Worm (Caenorhabditis elegans) whole organism, young adult: ENCODE results near the gene Y43F8C.9.

Experiments
- F23B12.7 ChIP-seq: sonication (generic microtip); optimal IDR thresholded peaks from 2 replicates; lab custom pipeline; 2017; ENCODE audit warnings: missing genetic modification characterization, mild to moderate bottlenecking, missing compliant biosample characterization, antibody characterized with exemption, moderate library complexity; ENCODE audit not compliant: insufficient read depth
- F33H1.4 ChIP-seq: fragments of 200-800 bp; sonication (Bioruptor generic); IDR thresholded peaks from 2 replicates; pipeline ENCODE4 v1.3.6; 2022; ENCODE audit warnings: missing genetic modification reagents, missing genetic modification characterization, missing compliant biosample characterization
- K11D2.4 ChIP-seq: fragments of 200-800 bp; sonication (Bioruptor generic); IDR thresholded peaks from 2 replicates; pipeline ENCODE4 v1.3.6; 2022; ENCODE audit warnings: missing genetic modification reagents, missing genetic modification characterization, missing compliant biosample characterization
- Y53F4B.3 ChIP-seq: fragments of 200-800 bp; sonication (Bioruptor generic); IDR thresholded peaks from 2 replicates; pipeline ENCODE4 v1.3.6; 2022; ENCODE audit warnings: missing genetic modification reagents, missing genetic modification characterization, missing compliant biosample characterization
- Y95B8A.8 ChIP-seq: fragments of 200-800 bp; sonication (Bioruptor generic); IDR thresholded peaks from 2 replicates; pipeline ENCODE4 v1.3.6; 2022; ENCODE audit warnings: missing genetic modification reagents, missing genetic modification characterization, missing compliant biosample characterization
- ZK185.1 ChIP-seq: sonication (generic microtip); optimal IDR thresholded peaks from 2 replicates; lab custom pipeline; 2016; ENCODE audit warnings: mild to moderate bottlenecking, missing genetic modification characterization, missing compliant biosample characterization; ENCODE audit not compliant: poor library complexity, severe bottlenecking
- akir-1 ChIP-seq: fragments of 200-800 bp; sonication (Bioruptor generic); optimal IDR thresholded peaks from 2 replicates; lab custom pipeline; 2018; ENCODE audit warnings: mild to moderate bottlenecking, missing genetic modification characterization, moderate library complexity, missing compliant biosample characterization
- athp-1 ChIP-seq: sonication (generic microtip); optimal IDR thresholded peaks from 2 replicates; lab custom pipeline; 2017; ENCODE audit warnings: mild to moderate bottlenecking, missing genetic modification characterization, missing compliant biosample characterization
- bed-1 ChIP-seq: fragments of 200-800 bp; sonication (Bioruptor generic); IDR thresholded peaks from 2 replicates; pipeline ENCODE4 v1.3.6; 2022; ENCODE audit warnings: missing genetic modification reagents, missing genetic modification characterization, missing compliant biosample characterization
- ceh-27 ChIP-seq: fragments of 200-800 bp; sonication (Bioruptor generic); optimal IDR thresholded peaks from 2 replicates; lab custom pipeline; 2018; ENCODE audit warnings: mild to moderate bottlenecking, missing genetic modification characterization, moderate library complexity, missing compliant biosample characterization
- ceh-40 ChIP-seq: fragments of 200-800 bp; sonication (Bioruptor generic); IDR thresholded peaks from 2 replicates; pipeline ENCODE4 v1.3.6; 2022; ENCODE audit warnings: missing genetic modification characterization, missing compliant biosample characterization
- ceh-79 ChIP-seq: sonication (generic microtip); optimal IDR thresholded peaks from 2 replicates; lab custom pipeline; 2017; ENCODE audit warnings: mild to moderate bottlenecking, missing genetic modification characterization, missing compliant biosample characterization
- dpl-1 ChIP-seq: fragments of 150-350 bp; optimal IDR thresholded peaks from 2 replicates; lab custom pipeline; 2014; ENCODE audit warnings: missing biosample characterization, missing genetic modification reagents, missing genetic modification characterization
- egl-44 ChIP-seq: fragments of 200-800 bp; sonication (Bioruptor generic); IDR thresholded peaks from 2 replicates; pipeline ENCODE4 v1.3.6; 2022; ENCODE audit warnings: missing genetic modification reagents, missing genetic modification characterization, missing compliant biosample characterization
- egrh-3 ChIP-seq: fragments of 200-800 bp; sonication (Bioruptor generic); IDR thresholded peaks from 2 replicates; pipeline ENCODE4 v1.3.6; 2022; ENCODE audit warnings: missing genetic modification reagents, missing genetic modification characterization, missing compliant biosample characterization
- fkh-3 ChIP-seq: sonication (generic microtip); optimal IDR thresholded peaks from 2 replicates; lab custom pipeline; 2016; ENCODE audit warnings: mild to moderate bottlenecking, missing genetic modification characterization, missing compliant biosample characterization
- hmg-1.2 ChIP-seq: fragments of 200-800 bp; sonication (Bioruptor generic); IDR thresholded peaks from 2 replicates; pipeline ENCODE4 v1.3.6; 2022; ENCODE audit warnings: missing genetic modification reagents, missing genetic modification characterization, missing compliant biosample characterization
- let-607 ChIP-seq, 2 experiments: fragments of 200-800 bp in 1 of 2; sonication (Bioruptor generic) in 1 of 2; sonication (generic microtip) in 1 of 2; optimal IDR thresholded peaks; 2 replicates each; lab custom pipeline; 2016 to 2018; ENCODE audit warnings: mild to moderate bottlenecking in 2 of 2, missing compliant biosample characterization in 2 of 2, missing genetic modification characterization in 2 of 2, moderate library complexity in 2 of 2, missing genotype in 1 of 2
- lir-1 ChIP-seq: fragments of 200-800 bp; sonication (Bioruptor generic); conservative IDR thresholded peaks from 2 replicates; pipeline ENCODE4 v1.3.6; 2022; ENCODE audit warnings: missing genetic modification reagents, missing genetic modification characterization, missing compliant biosample characterization
- lsl-1 ChIP-seq: fragments of 200-800 bp; sonication (Bioruptor generic); optimal IDR thresholded peaks from 2 replicates; lab custom pipeline; 2018; ENCODE audit warnings: mild to moderate bottlenecking, missing genetic modification characterization, moderate library complexity, missing compliant biosample characterization
- madf-6 ChIP-seq: fragments of 200-800 bp; sonication (Bioruptor generic); IDR thresholded peaks from 2 replicates; pipeline ENCODE4 v1.3.6; 2022; ENCODE audit warnings: missing genetic modification reagents, missing genetic modification characterization, missing compliant biosample characterization
- mcd-1 ChIP-seq: fragments of 200-800 bp; sonication (Bioruptor generic); IDR thresholded peaks from 2 replicates; pipeline ENCODE4 v1.3.6; 2022; ENCODE audit warnings: missing genetic modification reagents, missing genetic modification characterization, missing compliant biosample characterization
- rcor-1 ChIP-seq: fragments of 200-800 bp; sonication (Bioruptor generic); IDR thresholded peaks from 2 replicates; pipeline ENCODE4 v1.3.6; 2022; ENCODE audit warnings: missing genetic modification reagents, missing genetic modification characterization, missing compliant biosample characterization
- rec-8 ChIP-seq, 2 experiments: sonication (generic microtip); optimal IDR thresholded peaks; 2 replicates each; lab custom pipeline; 2016; ENCODE audit warnings: mild to moderate bottlenecking in 2 of 2, missing genetic modification characterization in 2 of 2, missing genetic modification reagents in 2 of 2, missing genotype in 2 of 2, missing biosample characterization in 1 of 2, missing compliant biosample characterization in 1 of 2, moderate library complexity in 1 of 2
- rpc-1 ChIP-seq, 2 experiments: fragments of 150-350 bp in 1 of 2; sonication (generic microtip) in 1 of 2; optimal IDR thresholded peaks; 2 replicates each; lab custom pipeline; 2014 to 2018; ENCODE audit warnings: missing biosample characterization in 1 of 2, missing genetic modification characterization in 1 of 2, missing genetic modification reagents in 1 of 2, missing genotype in 1 of 2
- somi-1 ChIP-seq: fragments of 200-800 bp; sonication (Bioruptor generic); optimal IDR thresholded peaks from 2 replicates; lab custom pipeline; 2018; ENCODE audit warnings: mild to moderate bottlenecking, missing genetic modification characterization, missing compliant biosample characterization
- tbp1 ChIP-seq: fragments of 200-800 bp; sonication (Bioruptor generic); optimal IDR thresholded peaks from 2 replicates; lab custom pipeline; 2018; ENCODE audit warnings: mild to moderate bottlenecking, missing genetic modification characterization, missing compliant biosample characterization
- tbx-9 ChIP-seq: sonication (generic microtip); optimal IDR thresholded peaks from 2 replicates; lab custom pipeline; 2016; ENCODE audit warnings: borderline replicate concordance, missing genetic modification characterization, inconsistent platforms, missing compliant biosample characterization
- unc-130 ChIP-seq: sonication (generic microtip); optimal IDR thresholded peaks from 2 replicates; lab custom pipeline; 2016; ENCODE audit warnings: missing genetic modification reagents, missing genetic modification characterization, missing compliant biosample characterization
- xnd-1 ChIP-seq: sonication (generic microtip); optimal IDR thresholded peaks from 2 replicates; lab custom pipeline; 2016; ENCODE audit warnings: missing genotype, missing genetic modification reagents, missing genetic modification characterization, missing compliant biosample characterization
- zfh-2 ChIP-seq: fragments of 200-800 bp; sonication (Bioruptor generic); conservative IDR thresholded peaks from 2 replicates; pipeline ENCODE4 v1.3.6; 2022; ENCODE audit warnings: missing genetic modification reagents, missing genetic modification characterization, missing compliant biosample characterization
- ztf-22 ChIP-seq: fragments of 200-800 bp; sonication (Bioruptor generic); optimal IDR thresholded peaks from 2 replicates; lab custom pipeline; 2018; ENCODE audit warnings: mild to moderate bottlenecking, missing genetic modification characterization, moderate library complexity, missing compliant biosample characterization
- ztf-28 ChIP-seq: fragments of 200-800 bp; sonication (Bioruptor generic); IDR thresholded peaks from 2 replicates; pipeline ENCODE4 v1.3.6; 2022; ENCODE audit warnings: missing genetic modification reagents, missing genetic modification characterization, missing compliant biosample characterization

Gene Y43F8C.9

DNA sequence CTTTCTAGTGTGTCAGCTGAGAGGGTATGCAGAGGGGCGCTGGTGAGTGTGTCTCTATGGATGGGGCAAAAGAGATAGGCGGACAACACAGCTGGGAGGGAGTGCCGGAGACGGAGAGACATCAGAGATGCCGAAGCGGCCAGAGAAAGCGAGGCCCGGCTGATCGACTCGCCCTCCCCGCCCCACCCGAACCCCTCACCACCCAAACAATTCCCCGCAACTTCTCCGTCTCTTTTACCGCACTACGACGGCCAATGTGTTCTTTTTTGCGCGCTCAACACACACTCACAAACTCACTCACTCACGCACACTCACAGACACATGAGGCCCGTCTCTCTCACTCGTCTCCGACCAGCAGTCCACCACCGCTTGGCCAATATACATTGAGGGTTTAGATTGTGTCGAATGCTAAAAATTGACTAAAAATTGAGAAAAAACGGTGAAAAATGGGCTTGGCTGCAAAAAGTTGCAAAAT lies 23.4 kb upstream of the Y43F8C.9 start, which contains the start of gene Y43F8C.3 (continued):
- TF ChIP-seq egl-44 (GFP tag; lab: Robert Waterston, UW) = no peak
- peak; percentile 13 for TF ChIP-seq athp-1 (tag; lab: Kevin White, UChicago)
- peak; percentile 62 for TF ChIP-seq mcd-1 (GFP tag; lab: Robert Waterston, UW)

DNA sequence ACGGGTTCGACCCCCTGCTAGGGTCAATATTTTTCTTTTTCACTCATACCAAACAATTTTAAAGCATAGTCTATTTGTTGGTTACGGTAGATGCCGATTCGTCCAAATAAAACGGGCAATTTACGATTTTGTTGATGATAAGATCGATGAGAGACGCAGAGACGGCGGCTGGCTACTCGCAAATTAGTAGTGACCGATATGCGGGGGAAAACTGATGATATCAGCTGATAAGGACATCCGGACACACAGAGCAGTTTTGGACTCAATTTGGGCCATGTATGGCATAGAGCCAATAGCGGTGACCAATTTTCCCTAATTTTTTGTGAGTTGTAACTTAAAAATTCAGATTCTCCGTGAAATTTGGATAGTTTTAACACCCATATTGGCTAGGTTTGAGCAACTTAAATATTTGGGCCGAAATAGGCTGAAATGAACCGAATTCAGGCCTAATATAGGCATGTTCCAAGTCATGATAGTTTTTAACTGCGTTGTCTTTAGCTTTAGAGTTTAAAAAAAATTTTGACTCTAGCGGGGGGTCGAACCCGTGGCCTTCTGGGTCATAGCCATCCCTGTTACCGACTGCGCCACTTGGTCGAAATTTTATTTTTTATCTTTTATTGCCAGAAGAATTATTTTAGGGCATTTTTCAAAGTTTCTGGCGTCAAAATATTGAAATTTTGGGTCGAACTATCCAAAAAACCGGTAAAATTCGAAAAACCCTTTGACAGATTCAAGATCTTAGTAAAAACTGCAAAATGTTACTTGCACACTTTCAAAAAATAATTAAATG lies 22.2 kb upstream of the Y43F8C.9 start:
- TF ChIP-seq ztf-28 (GFP tag; lab: Robert Waterston, UW) (no peak), fkh-3 (no peak), xnd-1 (tag; lab: Kevin White, UChicago) (no peak), Y95B8A.8 (no peak), rpc-1 (optimal IDR thresholded peaks at IDR 0.05; lab: Kevin White, UChicago) (peak; percentile 24), rpc-1 (tag; optimal IDR thresholded peaks at IDR 0.05; lab: Kevin White, UChicago) (peak; percentile 58), tbp1 (no peak), akir-1 (no peak), tbx-9 (tag; lab: Kevin White, UChicago) (no peak)

DNA sequence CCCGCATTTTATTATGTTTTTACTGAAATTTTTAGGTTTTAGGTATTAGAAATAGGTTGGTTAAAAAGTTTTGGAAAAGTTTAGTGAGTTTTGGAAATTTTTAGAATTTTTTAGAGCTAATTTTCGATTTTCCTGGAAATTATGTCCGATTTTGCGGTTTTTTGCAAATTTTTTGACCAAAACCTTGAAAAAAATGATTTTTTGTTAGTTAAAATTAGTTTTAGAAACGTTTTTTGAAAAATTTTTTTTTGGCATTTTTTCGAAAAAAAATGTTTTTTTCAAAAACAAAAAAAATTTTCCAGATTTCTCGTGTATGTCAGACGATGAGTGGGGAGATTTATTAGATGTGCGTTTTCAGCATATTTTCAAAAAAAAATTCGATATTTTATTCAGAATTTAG lies 21.2 kb upstream of the Y43F8C.9 start, which contains the start of gene dyf-19:
dyf-19 (plus strand) TSS at position 301 of the 400 bp plus-strand sequence.
- TF ChIP-seq Y53F4B.3 (GFP tag; lab: Robert Waterston, UW) (no peak), dpl-1 (GFP tag; lab: Kevin White, UChicago) (no peak), somi-1 (GFP tag; lab: Kevin White, UChicago) (no peak), F33H1.4 (GFP tag; lab: Robert Waterston, UW) (no peak), ztf-22 (GFP tag; lab: Kevin White, UChicago) (no peak), ceh-27 (no peak), madf-6 (GFP tag; lab: Robert Waterston, UW) (no peak), rcor-1 (GFP tag; lab: Robert Waterston, UW) (no peak), K11D2.4 (GFP tag; lab: Robert Waterston, UW) (no peak), rpc-1 (optimal IDR thresholded peaks at IDR 0.05; lab: Kevin White, UChicago) (no peak), rpc-1 (tag; optimal IDR thresholded peaks at IDR 0.05; lab: Kevin White, UChicago) (no peak), F23B12.7 (tag; lab: Kevin White, UChicago) (no peak), let-607 (tag; optimal IDR thresholded peaks at IDR 0.05; lab: Kevin White, UChicago) (no peak), hmg-1.2 (no peak)
- TF ChIP-seq, all 124 proteins: peak for 0

DNA sequence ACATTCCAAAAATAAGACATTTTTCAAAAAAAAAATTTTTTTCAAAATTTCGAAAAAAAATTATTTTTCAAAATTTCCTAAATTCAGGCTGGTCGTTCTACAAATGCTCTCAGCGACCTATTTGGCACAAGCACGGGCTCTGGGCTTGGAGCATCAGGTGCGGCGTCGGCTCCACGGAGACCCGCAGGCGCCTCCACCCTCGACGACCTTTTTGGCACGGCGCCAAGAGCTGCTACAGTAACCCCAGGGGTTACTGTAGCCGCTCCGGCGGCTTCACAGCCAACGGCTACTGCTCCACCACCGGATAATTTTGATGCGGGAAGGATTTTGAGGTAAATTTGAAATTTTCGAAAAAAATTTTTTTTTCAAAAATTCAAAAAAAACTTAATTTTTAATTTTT lies 20.2 kb upstream of the Y43F8C.9 start:
- TF ChIP-seq lsl-1 (GFP tag; lab: Kevin White, UChicago) (no peak), bed-1 (GFP tag; lab: Robert Waterston, UW) (no peak), rec-8 (tag; optimal IDR thresholded peaks at IDR 0.05; lab: Kevin White, UChicago) (no peak), ZK185.1 (no peak), egrh-3 (GFP tag; lab: Robert Waterston, UW) (peak; percentile 77; the same call in 1 of the 2 replicates), lir-1 (GFP tag; lab: Robert Waterston, UW) (no peak), unc-130 (GFP tag; lab: Kevin White, UChicago) (no peak), ceh-79 (no peak), ceh-40 (no peak), zfh-2 (GFP tag; lab: Robert Waterston, UW) (peak; percentile 82)
- TF ChIP-seq, all 124 proteins: peak for 2
